Fruit fly (Drosophila melanogaster) whole organism, embryonic: ENCODE results near the gene tbrd-1.
A peak's percentile ranks its signal among the peaks of the same experiment; 100 is the strongest.

Experiments
- Atf6 ChIP-seq: fragments of 200-800 bp; sonication (Bioruptor generic); IDR thresholded peaks from 2 replicates; pipeline ENCODE4 v1.3.6; 2022; ENCODE audit warnings: missing biosample characterization, missing genetic modification characterization
- CG10366 ChIP-seq: fragments of 200-800 bp; sonication (Bioruptor generic); IDR thresholded peaks from 2 replicates; pipeline ENCODE4 v1.3.6; 2022; ENCODE audit warnings: missing biosample characterization, missing genetic modification characterization
- CG11696 ChIP-seq: fragments of 200-800 bp; sonication (Bioruptor generic); IDR thresholded peaks from 2 replicates; pipeline ENCODE4 v1.3.6; 2022; ENCODE audit warnings: missing biosample characterization, missing genetic modification characterization
- CG12219 ChIP-seq: fragments of 200-800 bp; sonication (Bioruptor generic); optimal IDR thresholded peaks from 3 replicates; lab custom pipeline; 2018; ENCODE audit warnings: missing biosample characterization, mild to moderate bottlenecking, missing genetic modification characterization
- CG12942 ChIP-seq: fragments of 200-800 bp; sonication (Bioruptor generic); optimal IDR thresholded peaks from 3 replicates; lab custom pipeline; 2016; ENCODE audit warnings: missing biosample characterization, missing genetic modification characterization
- CG13775 ChIP-seq: fragments of 200-800 bp; sonication (Bioruptor generic); optimal IDR thresholded peaks from 3 replicates; lab custom pipeline; 2017; ENCODE audit warnings: missing biosample characterization, mild to moderate bottlenecking, missing genetic modification characterization
- CG14710 ChIP-seq: fragments of 200-800 bp; sonication (Bioruptor generic); optimal IDR thresholded peaks from 3 replicates; lab custom pipeline; 2019; ENCODE audit warnings: missing biosample characterization, mild to moderate bottlenecking, missing genetic modification characterization, moderate library complexity
- CG15011 ChIP-seq: fragments of 200-800 bp; sonication (Bioruptor generic); optimal IDR thresholded peaks from 3 replicates; lab custom pipeline; 2018; ENCODE audit warnings: missing biosample characterization, mild to moderate bottlenecking, missing genetic modification characterization
- CG15479 ChIP-seq: fragments of 200-800 bp; sonication (Bioruptor generic); optimal IDR thresholded peaks from 3 replicates; lab custom pipeline; 2019; ENCODE audit warnings: missing biosample characterization, mild to moderate bottlenecking, missing genetic modification characterization, moderate library complexity
- CG18599 ChIP-seq: fragments of 200-800 bp; sonication (Bioruptor generic); optimal IDR thresholded peaks from 3 replicates; lab custom pipeline; 2017; ENCODE audit warnings: missing biosample characterization, missing genetic modification characterization, mild to moderate bottlenecking, moderate library complexity, missing genetic modification reagents
- CG18764 ChIP-seq: fragments of 200-800 bp; sonication (Bioruptor generic); optimal IDR thresholded peaks from 3 replicates; lab custom pipeline; 2016; ENCODE audit warnings: missing biosample characterization, missing genetic modification characterization
- CG2202 ChIP-seq: fragments of 200-800 bp; sonication (Bioruptor generic); optimal IDR thresholded peaks from 2 replicates; lab custom pipeline; 2018; ENCODE audit warnings: missing biosample characterization, mild to moderate bottlenecking, missing genetic modification characterization
- CG30020 ChIP-seq: fragments of 200-800 bp; optimal IDR thresholded peaks from 2 replicates; lab custom pipeline; 2019; ENCODE audit warnings: missing biosample characterization, mild to moderate bottlenecking, missing genetic modification characterization, moderate library complexity
- CG31365 ChIP-seq: fragments of 200-800 bp; sonication (Bioruptor generic); optimal IDR thresholded peaks from 2 replicates; lab custom pipeline; 2018; ENCODE audit warnings: missing biosample characterization, mild to moderate bottlenecking, missing genetic modification characterization
- CG34224 ChIP-seq: fragments of 200-800 bp; sonication (Bioruptor generic); IDR thresholded peaks from 3 replicates; pipeline ENCODE4 v1.3.6; 2022; ENCODE audit warnings: missing biosample characterization, missing genetic modification characterization; ENCODE audit not compliant: partially characterized antibody
- CG4617 ChIP-seq: fragments of 200-800 bp; sonication (Bioruptor generic); optimal IDR thresholded peaks from 3 replicates; lab custom pipeline; 2016; ENCODE audit warnings: missing biosample characterization, missing genetic modification characterization, borderline replicate concordance
- CG5180 ChIP-seq: fragments of 200-800 bp; sonication (Bioruptor generic); optimal IDR thresholded peaks from 3 replicates; lab custom pipeline; 2017; ENCODE audit warnings: missing biosample characterization, missing genetic modification characterization, mild to moderate bottlenecking, moderate library complexity, missing genetic modification reagents
- CG6813 ChIP-seq: fragments of 200-800 bp; sonication (Bioruptor generic); optimal IDR thresholded peaks from 2 replicates; lab custom pipeline; 2017; ENCODE audit warnings: missing biosample characterization, missing genetic modification characterization, mild to moderate bottlenecking, moderate library complexity, missing genetic modification reagents
- CG7928 ChIP-seq: fragments of 200-800 bp; sonication (Bioruptor generic); optimal IDR thresholded peaks from 2 replicates; lab custom pipeline; 2017; ENCODE audit warnings: missing biosample characterization, mild to moderate bottlenecking, missing genetic modification characterization
- CG9817 ChIP-seq: fragments of 200-800 bp; sonication (Bioruptor generic); optimal IDR thresholded peaks from 2 replicates; lab custom pipeline; 2018; ENCODE audit warnings: missing biosample characterization, mild to moderate bottlenecking, missing genetic modification characterization, moderate library complexity
- CrebB ChIP-seq: fragments of 200-800 bp; sonication (Bioruptor generic); optimal IDR thresholded peaks from 3 replicates; lab custom pipeline; 2018; ENCODE audit warnings: missing biosample characterization, mild to moderate bottlenecking, missing genetic modification characterization
- Ets65A ChIP-seq: fragments of 200-800 bp; sonication (Bioruptor generic); peaks from one replicate; lab custom pipeline; 2016; ENCODE audit warnings: missing biosample characterization, missing genetic modification characterization
- HLH4C ChIP-seq: fragments of 200-800 bp; sonication (Bioruptor generic); IDR thresholded peaks from 3 replicates; pipeline ENCODE4 v1.3.6; 2022; ENCODE audit warnings: missing biosample characterization, missing genetic modification characterization; ENCODE audit not compliant: partially characterized antibody
- Hmr ChIP-seq: fragments of 200-800 bp; sonication (Bioruptor generic); optimal IDR thresholded peaks from 3 replicates; lab custom pipeline; 2017; ENCODE audit warnings: mild to moderate bottlenecking, missing biosample characterization, missing genetic modification reagents, missing genetic modification characterization
- Kr ChIP-seq: fragments of 200-800 bp; sonication (Bioruptor generic); optimal IDR thresholded peaks from 2 replicates; lab custom pipeline; 2017; ENCODE audit warnings: missing biosample characterization, mild to moderate bottlenecking, missing genetic modification characterization
- aop ChIP-seq: fragments of 200-800 bp; sonication (Bioruptor generic); IDR thresholded peaks from 2 replicates; pipeline ENCODE4 v1.3.6; 2022; ENCODE audit warnings: missing biosample characterization, missing genetic modification characterization
- ash1 ChIP-seq: fragments of 200-800 bp; sonication (Bioruptor generic); optimal IDR thresholded peaks from 2 replicates; lab custom pipeline; 2018; ENCODE audit warnings: missing biosample characterization, mild to moderate bottlenecking, missing genetic modification characterization
- bab2 ChIP-seq: fragments of 200-800 bp; sonication (Bioruptor generic); optimal IDR thresholded peaks from 2 replicates; lab custom pipeline; 2016; ENCODE audit warnings: missing biosample characterization, missing genetic modification characterization
- bbx ChIP-seq: fragments of 200-800 bp; sonication (Bioruptor generic); IDR thresholded peaks from 2 replicates; pipeline ENCODE4 v1.3.6; 2022; ENCODE audit warnings: missing biosample characterization, missing genetic modification characterization; ENCODE audit not compliant: partially characterized antibody
- chm ChIP-seq: fragments of 200-800 bp; sonication (Bioruptor generic); IDR thresholded peaks from 2 replicates; pipeline ENCODE4 v1.3.6; 2022; ENCODE audit warnings: missing biosample characterization, missing genetic modification characterization
- dysf ChIP-seq: fragments of 200-800 bp; sonication (Bioruptor generic); IDR thresholded peaks from 3 replicates; pipeline ENCODE4 v1.3.6; 2022; ENCODE audit warnings: missing biosample characterization, missing genetic modification characterization
- gce ChIP-seq: fragments of 200-800 bp; sonication (Bioruptor generic); IDR thresholded peaks from 3 replicates; pipeline ENCODE4 v1.3.6; 2022; ENCODE audit warnings: missing biosample characterization, missing genetic modification characterization
- gcm ChIP-seq: fragments of 200-800 bp; sonication (Bioruptor generic); optimal IDR thresholded peaks from 2 replicates; lab custom pipeline; 2019; ENCODE audit warnings: missing biosample characterization, mild to moderate bottlenecking, missing genetic modification characterization, moderate library complexity
- h ChIP-seq: fragments of >200 bp; optimal IDR thresholded peaks from 2 replicates; lab custom pipeline; 2017
- jing ChIP-seq: fragments of 200-800 bp; sonication (Bioruptor generic); optimal IDR thresholded peaks from 2 replicates; lab custom pipeline; 2018; ENCODE audit warnings: missing biosample characterization, mild to moderate bottlenecking, missing genetic modification characterization
- kay ChIP-seq: fragments of 200-800 bp; sonication (Bioruptor generic); optimal IDR thresholded peaks from 2 replicates; lab custom pipeline; 2016; ENCODE audit warnings: missing biosample characterization, missing genetic modification characterization
- luna ChIP-seq: fragments of 200-800 bp; sonication (Bioruptor generic); optimal IDR thresholded peaks from 2 replicates; lab custom pipeline; 2016; ENCODE audit warnings: missing biosample characterization, missing genetic modification characterization
- mld ChIP-seq: fragments of 200-800 bp; sonication (Bioruptor generic); IDR thresholded peaks from 3 replicates; pipeline ENCODE4 v1.3.6; 2022; ENCODE audit warnings: missing biosample characterization, missing genetic modification characterization; ENCODE audit not compliant: partially characterized antibody
- nerfin-2 ChIP-seq: fragments of 200-800 bp; sonication (Bioruptor generic); IDR thresholded peaks from 2 replicates; pipeline ENCODE4 v1.3.6; 2022; ENCODE audit warnings: missing biosample characterization, missing genetic modification characterization; ENCODE audit not compliant: partially characterized antibody
- pb ChIP-seq: fragments of 200-800 bp; sonication (Bioruptor generic); optimal IDR thresholded peaks from 3 replicates; lab custom pipeline; 2016; ENCODE audit warnings: missing biosample characterization, missing genetic modification characterization
- slp2 ChIP-seq: fragments of 200-800 bp; sonication (Bioruptor generic); optimal IDR thresholded peaks from 2 replicates; lab custom pipeline; 2016; ENCODE audit warnings: missing biosample characterization, missing genetic modification characterization
- sob ChIP-seq: fragments of 200-800 bp; sonication (Bioruptor generic); IDR thresholded peaks from 2 replicates; pipeline ENCODE4 v1.3.6; 2022; ENCODE audit warnings: missing biosample characterization, missing genetic modification characterization
- ssp ChIP-seq: fragments of 200-800 bp; sonication (Bioruptor generic); IDR thresholded peaks from 2 replicates; pipeline ENCODE4 v1.3.6; 2022; ENCODE audit warnings: missing biosample characterization, missing genetic modification characterization
- trh ChIP-seq: fragments of 200-800 bp; sonication (Bioruptor generic); optimal IDR thresholded peaks from 2 replicates; lab custom pipeline; 2016; ENCODE audit warnings: missing biosample characterization, missing genetic modification characterization
- twi ChIP-seq: fragments of 200-800 bp; optimal IDR thresholded peaks from 2 replicates; lab custom pipeline; 2019; ENCODE audit warnings: missing biosample characterization, mild to moderate bottlenecking, missing genetic modification characterization, moderate library complexity
- wor ChIP-seq: fragments of 200-800 bp; sonication (Bioruptor generic); IDR thresholded peaks from 2 replicates; pipeline ENCODE4 v1.3.6; 2022; ENCODE audit warnings: missing biosample characterization, missing genetic modification characterization
- z ChIP-seq: fragments of 200-800 bp; sonication (Bioruptor generic); IDR thresholded peaks from 3 replicates; pipeline ENCODE4 v1.3.6; 2022; ENCODE audit warnings: missing biosample characterization, missing genetic modification characterization

The tbrd-1 gene

dm6 chr3R:23939921-23940839 is 46.8 kb upstream of the tbrd-1 start (continued):
- TF ChIP-seq luna (no peak), dysf (GFP tag; lab: Robert Waterston, UW) (peak; percentile 41; the same call in 1 of the 3 replicates), jing (GFP tag; lab: Kevin White, UChicago) (peak; percentile 22), ssp (GFP tag; lab: Robert Waterston, UW) (peak; percentile 38; the same call in 1 of the 2 replicates), nerfin-2 (GFP tag; lab: Robert Waterston, UW) (no peak), slp2 (GFP tag; lab: Kevin White, UChicago) (no peak), Ets65A (GFP tag; lab: Kevin White, UChicago) (peak; percentile 71), CG7928 (GFP tag; lab: Kevin White, UChicago) (peak; percentile 51), Hmr (GFP tag; lab: Kevin White, UChicago) (peak; percentile 89), CG12219 (GFP tag; lab: Kevin White, UChicago) (peak; percentile 81), trh (peak; percentile 80), CG6813 (GFP tag; lab: Kevin White, UChicago) (peak; percentile 95), Atf6 (peak; percentile 78), CG34224 (GFP tag; lab: Robert Waterston, UW) (0 out of 3 replicates have a peak, but pooled peaks have one; percentile 21), pb (GFP tag; lab: Kevin White, UChicago) (no peak), gcm (peak; percentile 89), CG11696 (GFP tag; lab: Robert Waterston, UW) (peak; percentile 70), CG31365 (peak; percentile 76), CG13775 (GFP tag; lab: Kevin White, UChicago) (peak; percentile 70), CG12942 (GFP tag; lab: Kevin White, UChicago) (peak; percentile 77), sob (peak; percentile 87), HLH4C (GFP tag; lab: Robert Waterston, UW) (no peak), CG4617 (GFP tag; lab: Kevin White, UChicago) (peak; percentile 15), chm (GFP tag; lab: Robert Waterston, UW) (peak; percentile 86; the same call in 1 of the 2 replicates), wor (GFP tag; lab: Robert Waterston, UW) (peak; percentile 41; the same call in 1 of the 2 replicates), bbx (GFP tag; lab: Robert Waterston, UW) (no peak), CG18599 (GFP tag; lab: Kevin White, UChicago) (peak; percentile 83), CG9817 (tag; lab: Kevin White, UChicago) (peak; percentile 51), CG30020 (tag; lab: Kevin White, UChicago) (peak; percentile 10), CG5180 (GFP tag; lab: Kevin White, UChicago) (peak; percentile 86), CG18764 (peak; percentile 86), twi (peak; percentile 84), h (lab: Kevin White, UChicago) (no peak), z (GFP tag; lab: Robert Waterston, UW) (peak; percentile 64; the same call in 2 of the 3 replicates), Kr (GFP tag; lab: Kevin White, UChicago) (peak; percentile 91), ash1 (peak; percentile 61), CG15479 (GFP tag; lab: Kevin White, UChicago) (peak; percentile 69), gce (peak; percentile 89), CG2202 (tag; lab: Kevin White, UChicago) (peak; percentile 94), CG15011 (GFP tag; lab: Kevin White, UChicago) (peak; percentile 84), CrebB (tag; lab: Kevin White, UChicago) (peak; percentile 93), aop (GFP tag; lab: Robert Waterston, UW) (no peak), kay (GFP tag; lab: Kevin White, UChicago) (peak; percentile 59), bab2 (GFP tag; lab: Kevin White, UChicago) (peak; percentile 84), mld (GFP tag; lab: Robert Waterston, UW) (no peak), CG14710 (peak; percentile 86), CG10366 (GFP tag; lab: Robert Waterston, UW) (peak; percentile 62)
